Fruit fly (Drosophila melanogaster) whole organism, embryonic: Measurements from ENCODE around the gene UQCR-14.
A peak's percentile ranks its signal among the peaks of the same experiment; 100 is the strongest.

Source experiments
- Atf6 ChIP-seq: fragments of 200-800 bp; sonication (Bioruptor generic); IDR thresholded peaks from 2 replicates; pipeline ENCODE4 v1.3.6; 2022; ENCODE audit warnings: missing biosample characterization, missing genetic modification characterization
- Bdp1 ChIP-seq: fragments of 200-800 bp; sonication (Bioruptor generic); optimal IDR thresholded peaks from 3 replicates; lab custom pipeline; 2016; ENCODE audit warnings: missing biosample characterization, missing genetic modification characterization
- CG11085 ChIP-seq: fragments of 200-800 bp; sonication (Bioruptor generic); IDR thresholded peaks from 2 replicates; pipeline ENCODE4 v1.3.6; 2022; ENCODE audit warnings: missing biosample characterization, missing genetic modification characterization
- CG11398 ChIP-seq: fragments of 200-800 bp; sonication (Bioruptor generic); optimal IDR thresholded peaks from 2 replicates; lab custom pipeline; 2016; ENCODE audit warnings: missing biosample characterization, missing genetic modification characterization
- CG11504 ChIP-seq: fragments of 200-800 bp; sonication (Bioruptor generic); optimal IDR thresholded peaks from 3 replicates; lab custom pipeline; 2019; ENCODE audit warnings: missing biosample characterization, mild to moderate bottlenecking, missing genetic modification characterization, moderate library complexity
- CG1233 ChIP-seq: fragments of 200-800 bp; sonication (Bioruptor generic); optimal IDR thresholded peaks from 4 replicates; lab custom pipeline; 2018; ENCODE audit warnings: missing biosample characterization, mild to moderate bottlenecking, missing genetic modification characterization
- CG12391 ChIP-seq: fragments of 200-800 bp; sonication (Bioruptor generic); optimal IDR thresholded peaks from 3 replicates; lab custom pipeline; 2018; ENCODE audit warnings: missing biosample characterization, mild to moderate bottlenecking, missing genetic modification characterization, moderate library complexity
- CG1529 ChIP-seq: fragments of 200-800 bp; sonication (Bioruptor generic); optimal IDR thresholded peaks from 3 replicates; lab custom pipeline; 2018; ENCODE audit warnings: missing biosample characterization, missing genetic modification characterization
- CG15514 ChIP-seq: fragments of 200-800 bp; sonication (Bioruptor generic); optimal IDR thresholded peaks from 3 replicates; lab custom pipeline; 2017; ENCODE audit warnings: missing biosample characterization, missing genetic modification characterization, mild to moderate bottlenecking, moderate library complexity, missing genetic modification reagents
- CG17385 ChIP-seq: fragments of 200-800 bp; sonication (Bioruptor generic); optimal IDR thresholded peaks from 3 replicates; lab custom pipeline; 2018; ENCODE audit warnings: missing biosample characterization, mild to moderate bottlenecking, missing genetic modification characterization
- CG1792 ChIP-seq: fragments of 200-800 bp; sonication (Bioruptor generic); optimal IDR thresholded peaks from 2 replicates; lab custom pipeline; 2016; ENCODE audit warnings: missing biosample characterization, missing genetic modification characterization
- CG2199 ChIP-seq: fragments of 200-800 bp; sonication (Bioruptor generic); IDR thresholded peaks from 3 replicates; pipeline ENCODE4 v1.3.6; 2022; ENCODE audit warnings: missing biosample characterization, missing genetic modification characterization
- CG3065 ChIP-seq: fragments of 200-800 bp; sonication (Bioruptor generic); optimal IDR thresholded peaks from 2 replicates; lab custom pipeline; 2016; ENCODE audit warnings: missing biosample characterization, missing genetic modification characterization
- CG32772 ChIP-seq: fragments of 200-800 bp; sonication (Bioruptor generic); IDR thresholded peaks from 2 replicates; pipeline ENCODE4 v1.3.6; 2022; ENCODE audit warnings: missing biosample characterization, missing genetic modification characterization
- CG33213 ChIP-seq: fragments of 200-800 bp; sonication (Bioruptor generic); optimal IDR thresholded peaks from 3 replicates; lab custom pipeline; 2016; ENCODE audit warnings: missing biosample characterization, missing genetic modification characterization
- CG4730 ChIP-seq: fragments of 200-800 bp; sonication (Bioruptor generic); IDR thresholded peaks from 2 replicates; pipeline ENCODE4 v1.3.6; 2022; ENCODE audit warnings: missing biosample characterization, missing genetic modification characterization
- CG5953 ChIP-seq: fragments of 200-800 bp; sonication (Bioruptor generic); IDR thresholded peaks from 2 replicates; pipeline ENCODE4 v1.3.6; 2022; ENCODE audit warnings: missing biosample characterization, missing genetic modification characterization
- CG6175 ChIP-seq: fragments of 200-800 bp; sonication (Bioruptor generic); IDR thresholded peaks from 3 replicates; pipeline ENCODE4 v1.3.6; 2022; ENCODE audit warnings: missing biosample characterization, missing genetic modification characterization
- CG7556 ChIP-seq: fragments of 200-800 bp; sonication (Bioruptor generic); optimal IDR thresholded peaks from 2 replicates; lab custom pipeline; 2017; ENCODE audit warnings: missing biosample characterization, mild to moderate bottlenecking, missing genetic modification characterization
- CG8089 ChIP-seq: fragments of 200-800 bp; sonication (Bioruptor generic); optimal IDR thresholded peaks from 3 replicates; lab custom pipeline; 2016; ENCODE audit warnings: missing biosample characterization, missing genetic modification characterization
- CG8924 ChIP-seq: fragments of 200-800 bp; optimal IDR thresholded peaks from 3 replicates; lab custom pipeline; 2019; ENCODE audit warnings: missing biosample characterization, mild to moderate bottlenecking, missing genetic modification characterization, moderate library complexity
- CG9609 ChIP-seq: fragments of 200-800 bp; sonication (Bioruptor generic); optimal IDR thresholded peaks from 3 replicates; lab custom pipeline; 2016; ENCODE audit warnings: missing biosample characterization, missing genetic modification characterization
- CG9932 ChIP-seq: fragments of 200-800 bp; sonication (Bioruptor generic); IDR thresholded peaks from 2 replicates; pipeline ENCODE4 v1.3.6; 2022; ENCODE audit warnings: missing biosample characterization, missing genetic modification characterization
- Dfd ChIP-seq, 2 experiments: fragments of >200 bp; optimal IDR thresholded peaks; 2 replicates each; lab custom pipeline; 2017; ENCODE audit warnings: missing biosample characterization in 2 of 2, missing genetic modification characterization in 2 of 2
- Drgx ChIP-seq: fragments of 200-800 bp; sonication (Bioruptor generic); IDR thresholded peaks from 2 replicates; pipeline ENCODE4 v1.3.6; 2022; ENCODE audit warnings: missing biosample characterization, missing genetic modification characterization
- E2f2 ChIP-seq: fragments of 200-800 bp; sonication (Bioruptor generic); IDR thresholded peaks from 2 replicates; pipeline ENCODE4 v1.3.6; 2022; ENCODE audit warnings: missing biosample characterization, missing genetic modification characterization
- Ets97D ChIP-seq: fragments of 200-800 bp; sonication (Bioruptor generic); optimal IDR thresholded peaks from 3 replicates; lab custom pipeline; 2016; ENCODE audit warnings: missing biosample characterization, missing genetic modification characterization
- GATAe ChIP-seq: fragments of 200-800 bp; sonication (Bioruptor generic); conservative IDR thresholded peaks from 2 replicates; pipeline ENCODE4 v1.3.6; 2022; ENCODE audit warnings: missing biosample characterization, missing genetic modification characterization
- Gsc ChIP-seq: fragments of 200-800 bp; sonication (Bioruptor generic); IDR thresholded peaks from 2 replicates; pipeline ENCODE4 v1.3.6; 2022; ENCODE audit warnings: missing biosample characterization, missing genetic modification characterization
- Hr51 ChIP-seq, 2 experiments: fragments of 200-800 bp; sonication (Bioruptor generic); optimal IDR thresholded peaks; 2 replicates in 1 of 2; 3 replicates in 1 of 2; lab custom pipeline; 2016 to 2018; ENCODE audit warnings: missing biosample characterization in 2 of 2, missing genetic modification characterization in 2 of 2, mild to moderate bottlenecking in 1 of 2, moderate library complexity in 1 of 2
- Lhr ChIP-seq: fragments of 200-800 bp; sonication (Bioruptor generic); optimal IDR thresholded peaks from 3 replicates; lab custom pipeline; 2017; ENCODE audit warnings: mild to moderate bottlenecking, missing biosample characterization, missing genetic modification reagents, missing genetic modification characterization
- Mad ChIP-seq: fragments of 200-800 bp; sonication (Bioruptor generic); optimal IDR thresholded peaks from 2 replicates; lab custom pipeline; 2016; ENCODE audit warnings: missing biosample characterization, missing genetic modification characterization
- Rx ChIP-seq: fragments of 200-800 bp; sonication (Bioruptor generic); IDR thresholded peaks from 2 replicates; pipeline ENCODE4 v1.3.6; 2022; ENCODE audit warnings: missing biosample characterization, missing genetic modification characterization
- Side ChIP-seq: fragments of 200-800 bp; sonication (Bioruptor generic); optimal IDR thresholded peaks from 2 replicates; lab custom pipeline; 2016; ENCODE audit warnings: missing biosample characterization, missing genetic modification characterization
- Sox102F ChIP-seq: fragments of 200-800 bp; sonication (Bioruptor generic); optimal IDR thresholded peaks from 2 replicates; lab custom pipeline; 2018; ENCODE audit warnings: missing biosample characterization, mild to moderate bottlenecking, missing genetic modification characterization, moderate library complexity
- Usf ChIP-seq: fragments of 200-800 bp; sonication (Bioruptor generic); optimal IDR thresholded peaks from 2 replicates; lab custom pipeline; 2017; ENCODE audit warnings: missing genotype, missing biosample characterization, missing genetic modification characterization
- Xrp1 ChIP-seq: fragments of 200-800 bp; sonication (Bioruptor generic); IDR thresholded peaks from 2 replicates; pipeline ENCODE4 v1.3.6; 2022; ENCODE audit warnings: missing biosample characterization, missing genetic modification characterization
- YL-1 ChIP-seq: fragments of 200-800 bp; sonication (Bioruptor generic); optimal IDR thresholded peaks from 3 replicates; lab custom pipeline; 2017; ENCODE audit warnings: missing biosample characterization, mild to moderate bottlenecking, missing genetic modification characterization
- ab ChIP-seq: fragments of 200-800 bp; sonication (Bioruptor generic); optimal IDR thresholded peaks from 2 replicates; lab custom pipeline; 2016; ENCODE audit warnings: missing biosample characterization, missing genetic modification characterization
- abd-A ChIP-seq: fragments of 200-800 bp; sonication (Bioruptor generic); optimal IDR thresholded peaks from 3 replicates; lab custom pipeline; 2019; ENCODE audit warnings: missing biosample characterization, mild to moderate bottlenecking, missing genetic modification characterization, moderate library complexity
- cas ChIP-seq: fragments of 200-800 bp; sonication (Bioruptor generic); IDR thresholded peaks from 2 replicates; pipeline ENCODE4 v1.3.6; 2022; ENCODE audit warnings: missing biosample characterization, missing genetic modification characterization
- chn ChIP-seq: fragments of 200-800 bp; sonication (Bioruptor generic); optimal IDR thresholded peaks from 2 replicates; lab custom pipeline; 2016; ENCODE audit warnings: missing biosample characterization, missing genetic modification characterization
- da ChIP-seq: fragments of 200-800 bp; sonication (Bioruptor generic); optimal IDR thresholded peaks from 2 replicates; lab custom pipeline; 2016; ENCODE audit warnings: missing biosample characterization, missing genetic modification characterization
- emc ChIP-seq: fragments of 200-800 bp; sonication (Bioruptor generic); optimal IDR thresholded peaks from 2 replicates; lab custom pipeline; 2016; ENCODE audit warnings: missing biosample characterization, missing genetic modification characterization
- ham ChIP-seq: fragments of 200-800 bp; sonication (Bioruptor generic); IDR thresholded peaks from 2 replicates; pipeline ENCODE4 v1.3.6; 2022; ENCODE audit warnings: missing biosample characterization, missing genetic modification characterization
- hkb ChIP-seq, 2 experiments: fragments of 200-800 bp in 1 of 2; fragments of >200 bp in 1 of 2; sonication (Bioruptor generic) in 1 of 2; IDR thresholded peaks in 1 of 2; optimal IDR thresholded peaks in 1 of 2; 2 replicates each; pipeline versions ENCODE4 v1.3.6 to Lab custom; 2017 to 2022; ENCODE audit warnings: missing biosample characterization in 1 of 2, missing genetic modification characterization in 1 of 2
- hth ChIP-seq: fragments of >200 bp; optimal IDR thresholded peaks from 2 replicates; lab custom pipeline; 2017; ENCODE audit warnings: inconsistent platforms
- phol ChIP-seq: fragments of 200-800 bp; sonication (Bioruptor generic); optimal IDR thresholded peaks from 3 replicates; lab custom pipeline; 2018; ENCODE audit warnings: missing biosample characterization, mild to moderate bottlenecking, missing genetic modification characterization, moderate library complexity
- rib ChIP-seq: fragments of 200-800 bp; sonication (Bioruptor generic); IDR thresholded peaks from 2 replicates; pipeline ENCODE4 v1.3.6; 2022; ENCODE audit warnings: missing biosample characterization, missing genetic modification characterization
- sr ChIP-seq: fragments of 200-800 bp; sonication (Bioruptor generic); IDR thresholded peaks from 3 replicates; pipeline ENCODE4 v1.3.6; 2022; ENCODE audit warnings: missing biosample characterization, missing genetic modification characterization
- twi ChIP-seq: fragments of 200-800 bp; optimal IDR thresholded peaks from 2 replicates; lab custom pipeline; 2019; ENCODE audit warnings: missing biosample characterization, mild to moderate bottlenecking, missing genetic modification characterization, moderate library complexity

Gene UQCR-14

DNA sequence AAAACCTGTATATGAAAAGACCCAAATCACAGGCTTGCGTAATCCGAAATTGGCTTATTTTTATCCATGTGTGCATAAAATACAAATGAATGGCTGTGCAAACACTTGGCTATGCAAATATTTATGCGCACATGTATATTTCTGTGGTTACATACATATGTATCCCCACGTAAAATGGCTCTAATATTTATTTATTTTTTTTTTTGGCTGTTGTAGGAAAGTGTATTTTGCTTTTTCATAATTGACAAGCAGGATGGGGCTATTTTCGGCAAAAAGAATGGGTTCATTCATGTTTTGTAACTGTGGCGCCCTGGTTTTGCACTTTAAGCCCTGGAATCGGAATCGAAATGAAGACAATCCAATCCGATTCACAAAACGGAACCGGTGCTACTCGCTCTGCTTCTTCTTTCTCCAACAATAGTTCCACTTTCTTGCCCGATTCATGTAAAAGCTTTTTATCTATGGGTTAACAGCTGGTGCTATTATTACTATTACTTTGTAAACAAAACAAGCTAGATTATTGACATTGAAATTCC is 49.1 kb downstream of the UQCR-14 start (continued):
- TF ChIP-seq CG8924 (tag; lab: Kevin White, UChicago): peak; percentile 8
- no peak for TF ChIP-seq Dfd (GFP tag; optimal IDR thresholded peaks at IDR 0.05; lab: Kevin White, UChicago)
- TF ChIP-seq Usf (GFP tag; lab: Kevin White, UChicago): peak; percentile 17
- TF ChIP-seq CG1233 (GFP tag; lab: Kevin White, UChicago): peak; percentile 63
- TF ChIP-seq rib: peak; percentile 86
- peak; percentile 31 for TF ChIP-seq CG1529 (GFP tag; lab: Kevin White, UChicago)
- no peak for TF ChIP-seq ham (GFP tag; lab: Robert Waterston, UW)
- no peak for TF ChIP-seq da (GFP tag; lab: Kevin White, UChicago)
- peak; percentile 41; the same call in 1 of the 3 replicates for TF ChIP-seq CG6175 (GFP tag; lab: Robert Waterston, UW)
- TF ChIP-seq cas (GFP tag; lab: Robert Waterston, UW): peak; percentile 69
- no peak for TF ChIP-seq CG11504 (tag; lab: Kevin White, UChicago)
- peak; percentile 53 for TF ChIP-seq CG11398 (GFP tag; lab: Kevin White, UChicago)
- TF ChIP-seq CG11085 (GFP tag; lab: Robert Waterston, UW): peak; percentile 55
- no peak; the same call in 2 of the 3 replicates for TF ChIP-seq sr (GFP tag; lab: Robert Waterston, UW)
- TF ChIP-seq twi (tag; lab: Kevin White, UChicago): no peak
- TF ChIP-seq hth: no peak
- TF ChIP-seq CG3065 (GFP tag; lab: Kevin White, UChicago): peak; percentile 11
- peak; percentile 34 for TF ChIP-seq Bdp1 (GFP tag; lab: Kevin White, UChicago)
- peak; percentile 84 for TF ChIP-seq CG9932 (GFP tag; lab: Robert Waterston, UW)
- peak; percentile 64 for TF ChIP-seq CG5953 (GFP tag; lab: Robert Waterston, UW)
- TF ChIP-seq CG17385 (GFP tag; lab: Kevin White, UChicago): peak; percentile 90
- TF ChIP-seq Rx (GFP tag; lab: Robert Waterston, UW): no peak; the same call in 1 of the 2 replicates
- TF ChIP-seq E2f2: peak; percentile 58
- peak; percentile 57 for TF ChIP-seq Mad
- peak; percentile 17 for TF ChIP-seq phol (tag; lab: Kevin White, UChicago)
- peak; percentile 19 for TF ChIP-seq ab (GFP tag; lab: Kevin White, UChicago)
- TF ChIP-seq CG15514: peak; percentile 99
- peak; percentile 84 for TF ChIP-seq Atf6 (GFP tag; lab: Robert Waterston, UW)
- peak; percentile 77 for TF ChIP-seq chn (GFP tag; lab: Kevin White, UChicago)
- TF ChIP-seq CG32772 (GFP tag; lab: Robert Waterston, UW): peak; percentile 69
- peak; percentile 77 for TF ChIP-seq CG9609
- peak; percentile 62 for TF ChIP-seq CG33213 (GFP tag; lab: Kevin White, UChicago)
- no peak for TF ChIP-seq Gsc (GFP tag; lab: Robert Waterston, UW)
- no peak for TF ChIP-seq Lhr (GFP tag; lab: Kevin White, UChicago)
- no peak for TF ChIP-seq YL-1 (GFP tag; lab: Kevin White, UChicago)
- no peak for TF ChIP-seq emc
- TF ChIP-seq hkb (optimal IDR thresholded peaks at IDR 0.05; lab: Kevin White, UChicago): no peak
- peak; percentile 88 for TF ChIP-seq hkb (GFP tag; IDR thresholded peaks at IDR 0.05; lab: Robert Waterston, UW)
- no peak for TF ChIP-seq CG2199 (GFP tag; lab: Robert Waterston, UW)
- peak; percentile 68 for TF ChIP-seq CG12391 (tag; lab: Kevin White, UChicago)
- no peak for TF ChIP-seq abd-A (tag; lab: Kevin White, UChicago)
- peak; percentile 37 for TF ChIP-seq CG1792
- TF ChIP-seq Drgx (GFP tag; lab: Robert Waterston, UW): peak; percentile 88
- peak; percentile 39 for TF ChIP-seq Ets97D (GFP tag; lab: Kevin White, UChicago)
- peak; percentile 77 for TF ChIP-seq Sox102F (GFP tag; lab: Kevin White, UChicago)
- TF ChIP-seq Side (GFP tag; lab: Kevin White, UChicago): peak; percentile 49
- TF ChIP-seq Xrp1: peak; percentile 81
- TF ChIP-seq CG8089 (GFP tag; lab: Kevin White, UChicago): peak; percentile 49
- no peak for TF ChIP-seq GATAe (GFP tag; lab: Robert Waterston, UW)
- TF ChIP-seq CG7556 (GFP tag; lab: Kevin White, UChicago): peak; percentile 68
- peak; percentile 59 for TF ChIP-seq CG4730
- peak; percentile 68 for TF ChIP-seq Hr51 (GFP tag; optimal IDR thresholded peaks at IDR 0.05; lab: Kevin White, UChicago)
